Fruit fly (Drosophila melanogaster) whole organism, adult: ENCODE data around the gene Zn72D.

Experiments
- CG14711 ChIP-seq: fragments of 200-800 bp; sonication (Bioruptor generic); optimal IDR thresholded peaks from 2 replicates; lab custom pipeline; 2018; ENCODE audit warnings: missing biosample characterization, mild to moderate bottlenecking, missing genetic modification characterization, moderate library complexity
- CG7045 ChIP-seq: fragments of 200-800 bp; sonication (Bioruptor generic); optimal IDR thresholded peaks from 2 replicates; lab custom pipeline; 2017; ENCODE audit warnings: missing biosample characterization, mild to moderate bottlenecking, missing genetic modification characterization
- CG7101 ChIP-seq: fragments of 200-800 bp; sonication (Bioruptor generic); optimal IDR thresholded peaks from 2 replicates; lab custom pipeline; 2018; ENCODE audit warnings: missing biosample characterization, mild to moderate bottlenecking, missing genetic modification characterization, moderate library complexity
- Clk ChIP-seq: fragments of 200-800 bp; sonication (Bioruptor generic); optimal IDR thresholded peaks from 2 replicates; lab custom pipeline; 2017; ENCODE audit warnings: missing biosample characterization, missing genetic modification characterization
- Crg-1 ChIP-seq: fragments of 200-800 bp; sonication (Bioruptor generic); optimal IDR thresholded peaks from 2 replicates; lab custom pipeline; 2016; ENCODE audit warnings: missing biosample characterization, missing genetic modification characterization
- Hr96 ChIP-seq: fragments of 200-800 bp; sonication (Bioruptor generic); optimal IDR thresholded peaks from 2 replicates; lab custom pipeline; 2016; ENCODE audit warnings: missing biosample characterization, missing genetic modification characterization
- cic ChIP-seq: fragments of 200-800 bp; sonication (Bioruptor generic); optimal IDR thresholded peaks from 2 replicates; lab custom pipeline; 2017; ENCODE audit warnings: missing biosample characterization, mild to moderate bottlenecking, missing genetic modification characterization, moderate library complexity
- cnc ChIP-seq, 2 experiments: fragments of >200 bp; optimal IDR thresholded peaks; 2 replicates each; lab custom pipeline; 2017
- kay ChIP-seq: fragments of 200-800 bp; sonication (Bioruptor generic); peaks from one replicate; lab custom pipeline; 2016; ENCODE audit warnings: missing biosample characterization, missing genetic modification characterization, borderline replicate concordance
- ovo ChIP-seq: fragments of 200-800 bp; sonication (Bioruptor generic); optimal IDR thresholded peaks from 2 replicates; lab custom pipeline; 2016; ENCODE audit warnings: missing biosample characterization, missing genetic modification characterization
- pad ChIP-seq: fragments of 200-800 bp; sonication (Bioruptor generic); optimal IDR thresholded peaks from 3 replicates; lab custom pipeline; 2017; ENCODE audit warnings: missing biosample characterization, missing genetic modification characterization, mild to moderate bottlenecking, moderate library complexity, missing genetic modification reagents
- tj ChIP-seq: fragments of 200-800 bp; sonication (Bioruptor generic); optimal IDR thresholded peaks from 3 replicates; lab custom pipeline; 2017; ENCODE audit warnings: missing biosample characterization, mild to moderate bottlenecking, missing genetic modification characterization, moderate library complexity
- toe ChIP-seq: fragments of 200-800 bp; sonication (Bioruptor generic); optimal IDR thresholded peaks from 2 replicates; lab custom pipeline; 2016; ENCODE audit warnings: missing biosample characterization, missing genetic modification characterization

- no peak for TF ChIP-seq toe (GFP tag; lab: Kevin White, UChicago)
- no peak for TF ChIP-seq CG14711 (tag; lab: Kevin White, UChicago)
- no peak for TF ChIP-seq Clk
- TF ChIP-seq kay = no peak
- TF ChIP-seq CG7101 (tag; lab: Kevin White, UChicago) = no peak
- no peak for TF ChIP-seq cic (GFP tag; lab: Kevin White, UChicago)
- no peak for TF ChIP-seq CG7045 (GFP tag; lab: Kevin White, UChicago)
- TF ChIP-seq tj (GFP tag; lab: Kevin White, UChicago) = no peak
- no peak for TF ChIP-seq Hr96
- TF ChIP-seq pad (GFP tag; lab: Kevin White, UChicago) = no peak
- no peak for TF ChIP-seq ovo (GFP tag; lab: Kevin White, UChicago)
- TF ChIP-seq cnc (optimal IDR thresholded peaks at IDR 0.05; lab: Kevin White, UChicago) = no peak
- TF ChIP-seq Crg-1 (GFP tag; lab: Kevin White, UChicago) = no peak
Measured at dm6 chr3L:16141556-16141955, 29.1 kb upstream of the Zn72D start.
